Worm (Caenorhabditis elegans) whole organism, L2 larva: ENCODE results near the gene C09F12.2.
A peak's percentile ranks its signal among the peaks of the same experiment; 100 is the strongest.

Experiments used
- C34F6.9 ChIP-seq: fragments of 150-350 bp; optimal IDR thresholded peaks from 2 replicates; lab custom pipeline; 2014; ENCODE audit warnings: missing biosample characterization, missing genetic modification characterization
- R02D3.7 ChIP-seq: fragments of 150-350 bp; optimal IDR thresholded peaks from 2 replicates; lab custom pipeline; 2014; ENCODE audit warnings: missing biosample characterization, missing genetic modification characterization
- Y55F3AM.14 ChIP-seq: fragments of 200-800 bp; sonication (Bioruptor generic); optimal IDR thresholded peaks from 2 replicates; lab custom pipeline; 2018; ENCODE audit warnings: mild to moderate bottlenecking, missing genetic modification characterization, missing compliant biosample characterization
- ZK546.5 ChIP-seq: sonication (generic microtip); optimal IDR thresholded peaks from 2 replicates; lab custom pipeline; 2017; ENCODE audit warnings: missing biosample characterization, missing genetic modification characterization
- alr-1 ChIP-seq: fragments of 150-350 bp; optimal IDR thresholded peaks from 2 replicates; lab custom pipeline; 2014; ENCODE audit warnings: missing biosample characterization, missing genetic modification characterization
- aly-2 ChIP-seq: fragments of 150-350 bp; optimal IDR thresholded peaks from 2 replicates; lab custom pipeline; 2014; ENCODE audit warnings: missing biosample characterization, missing genetic modification characterization
- ama-1 ChIP-seq: fragments of 150-350 bp; optimal IDR thresholded peaks from 2 replicates; lab custom pipeline; 2018; ENCODE audit warnings: inconsistent platforms
- blmp-1 ChIP-seq: sonication (generic microtip); optimal IDR thresholded peaks from 2 replicates; lab custom pipeline; 2017; ENCODE audit warnings: missing genetic modification characterization, mild to moderate bottlenecking, missing compliant biosample characterization, antibody characterized with exemption, moderate library complexity; ENCODE audit not compliant: insufficient read depth
- ceh-16 ChIP-seq: fragments of 150-350 bp; optimal IDR thresholded peaks from 2 replicates; lab custom pipeline; 2014; ENCODE audit warnings: missing biosample characterization, missing genetic modification characterization
- ceh-82 ChIP-seq: fragments of 150-350 bp; optimal IDR thresholded peaks from 2 replicates; lab custom pipeline; 2014; ENCODE audit warnings: missing biosample characterization, missing genetic modification characterization
- crh-2 ChIP-seq: sonication (generic microtip); optimal IDR thresholded peaks from 2 replicates; lab custom pipeline; 2017; ENCODE audit warnings: missing biosample characterization, missing genetic modification characterization
- dmd-4 ChIP-seq: sonication (generic microtip); optimal IDR thresholded peaks from 2 replicates; lab custom pipeline; 2017; ENCODE audit warnings: missing biosample characterization, missing genetic modification characterization
- egl-27 ChIP-seq: sonication (generic microtip); optimal IDR thresholded peaks from 3 replicates; lab custom pipeline; 2017; ENCODE audit warnings: missing biosample characterization, missing genetic modification reagents, missing genetic modification characterization
- elt-1 ChIP-seq: fragments of 150-350 bp; optimal IDR thresholded peaks from 2 replicates; lab custom pipeline; 2014; ENCODE audit warnings: missing biosample characterization, missing genetic modification characterization
- fos-1 ChIP-seq: fragments of 150-350 bp; optimal IDR thresholded peaks from 2 replicates; lab custom pipeline; 2014; ENCODE audit warnings: missing biosample characterization, missing genetic modification characterization
- gmeb-1 ChIP-seq: fragments of 150-350 bp; optimal IDR thresholded peaks from 2 replicates; lab custom pipeline; 2014; ENCODE audit warnings: missing biosample characterization, missing genetic modification characterization
- lin-11 ChIP-seq: fragments of 150-350 bp; sonication (generic microtip); optimal IDR thresholded peaks from 2 replicates; lab custom pipeline; 2014; ENCODE audit warnings: missing biosample characterization, missing genetic modification characterization, inconsistent platforms, mixed read lengths
- lin-13 ChIP-seq: fragments of 150-350 bp; optimal IDR thresholded peaks from 2 replicates; lab custom pipeline; 2014; ENCODE audit warnings: missing biosample characterization, missing genetic modification reagents, missing genetic modification characterization
- lin-39 ChIP-seq: fragments of 150-350 bp; optimal IDR thresholded peaks from 2 replicates; lab custom pipeline; 2014; ENCODE audit warnings: missing biosample characterization, missing genetic modification reagents, missing genetic modification characterization
- lsy-2 ChIP-seq, 2 experiments: fragments of 150-350 bp in 1 of 2; sonication (generic microtip) in 1 of 2; optimal IDR thresholded peaks; 2 replicates each; lab custom pipeline; 2014 to 2017; ENCODE audit warnings: missing biosample characterization in 2 of 2, missing genetic modification characterization in 2 of 2
- mab-5 ChIP-seq: fragments of 150-350 bp; optimal IDR thresholded peaks from 2 replicates; lab custom pipeline; 2014; ENCODE audit warnings: missing biosample characterization, missing genetic modification characterization
- mbf-1 ChIP-seq: sonication (generic microtip); optimal IDR thresholded peaks from 2 replicates; lab custom pipeline; 2017; ENCODE audit warnings: missing biosample characterization, missing genetic modification characterization
- mdl-1 ChIP-seq, 2 experiments: fragments of 150-350 bp in 1 of 2; sonication (generic microtip) in 1 of 2; optimal IDR thresholded peaks; 2 replicates each; lab custom pipeline; 2017; ENCODE audit warnings: missing biosample characterization in 2 of 2, missing genetic modification characterization in 2 of 2
- nhr-11 ChIP-seq: fragments of 150-350 bp; optimal IDR thresholded peaks from 2 replicates; lab custom pipeline; 2014; ENCODE audit warnings: missing biosample characterization, missing genetic modification characterization
- nhr-12 ChIP-seq: fragments of 150-350 bp; optimal IDR thresholded peaks from 2 replicates; lab custom pipeline; 2014; ENCODE audit warnings: missing biosample characterization, missing genetic modification characterization
- nhr-129 ChIP-seq: fragments of 150-350 bp; optimal IDR thresholded peaks from 2 replicates; lab custom pipeline; 2014; ENCODE audit warnings: missing biosample characterization, missing genetic modification characterization
- nhr-21 ChIP-seq: fragments of 150-350 bp; optimal IDR thresholded peaks from 2 replicates; lab custom pipeline; 2014; ENCODE audit warnings: missing biosample characterization, missing genetic modification characterization
- nhr-23 ChIP-seq: fragments of 150-350 bp; optimal IDR thresholded peaks from 2 replicates; lab custom pipeline; 2014; ENCODE audit warnings: missing biosample characterization, missing genetic modification reagents, missing genetic modification characterization
- nhr-237 ChIP-seq: fragments of 150-350 bp; optimal IDR thresholded peaks from 2 replicates; lab custom pipeline; 2014; ENCODE audit warnings: missing biosample characterization, missing genetic modification characterization
- nhr-25 ChIP-seq: fragments of 150-350 bp; sonication (generic microtip); optimal IDR thresholded peaks from 3 replicates; lab custom pipeline; 2014; ENCODE audit warnings: missing biosample characterization, missing genetic modification characterization
- nhr-77 ChIP-seq: fragments of 150-350 bp; optimal IDR thresholded peaks from 2 replicates; lab custom pipeline; 2014; ENCODE audit warnings: missing biosample characterization, missing genetic modification characterization
- peb-1 ChIP-seq: fragments of 150-350 bp; optimal IDR thresholded peaks from 2 replicates; lab custom pipeline; 2014; ENCODE audit warnings: missing biosample characterization, missing genetic modification characterization
- sem-4 ChIP-seq: fragments of 150-350 bp; optimal IDR thresholded peaks from 2 replicates; lab custom pipeline; 2014; ENCODE audit warnings: missing biosample characterization, missing genetic modification reagents, missing genetic modification characterization
- skn-1 ChIP-seq: sonication (generic microtip); optimal IDR thresholded peaks from 2 replicates; lab custom pipeline; 2017; ENCODE audit warnings: missing biosample characterization, missing genetic modification characterization
- sma-3 ChIP-seq: sonication (generic microtip); optimal IDR thresholded peaks from 2 replicates; lab custom pipeline; 2016; ENCODE audit warnings: missing genetic modification reagents, missing genetic modification characterization, missing compliant biosample characterization
- sma-9 ChIP-seq, 2 experiments: fragments of 150-350 bp in 1 of 2; sonication (generic microtip) in 1 of 2; optimal IDR thresholded peaks; 2 replicates each; lab custom pipeline; 2014 to 2016; ENCODE audit warnings: missing genetic modification characterization in 2 of 2, mild to moderate bottlenecking in 1 of 2, missing biosample characterization in 1 of 2, missing compliant biosample characterization in 1 of 2, missing genetic modification reagents in 1 of 2, moderate library complexity in 1 of 2
- snpc-4 ChIP-seq: fragments of 150-350 bp; optimal IDR thresholded peaks from 2 replicates; lab custom pipeline; 2014; ENCODE audit warnings: missing biosample characterization, missing genetic modification characterization
- unc-39 ChIP-seq: fragments of 150-350 bp; optimal IDR thresholded peaks from 2 replicates; lab custom pipeline; 2014; ENCODE audit warnings: missing biosample characterization, missing genetic modification characterization
- unc-55 ChIP-seq: fragments of 150-350 bp; sonication (generic microtip); optimal IDR thresholded peaks from 3 replicates; lab custom pipeline; 2014; ENCODE audit warnings: missing biosample characterization, missing genetic modification reagents, missing genetic modification characterization
- unc-62 ChIP-seq: fragments of 150-350 bp; optimal IDR thresholded peaks from 2 replicates; lab custom pipeline; 2014; ENCODE audit warnings: missing biosample characterization, missing genetic modification reagents, missing genetic modification characterization
- zag-1 ChIP-seq: fragments of 150-350 bp; optimal IDR thresholded peaks from 2 replicates; lab custom pipeline; 2014; ENCODE audit warnings: missing biosample characterization, missing genetic modification characterization
- ztf-1 ChIP-seq: fragments of 200-800 bp; sonication (Bioruptor generic); conservative IDR thresholded peaks from 2 replicates; pipeline ENCODE4 v1.3.6; 2022; ENCODE audit warnings: missing genetic modification characterization, missing compliant biosample characterization
- ztf-4 ChIP-seq: fragments of 150-350 bp; optimal IDR thresholded peaks from 2 replicates; lab custom pipeline; 2014; ENCODE audit warnings: missing biosample characterization, missing genetic modification characterization

C09F12.2 gene

DNA sequence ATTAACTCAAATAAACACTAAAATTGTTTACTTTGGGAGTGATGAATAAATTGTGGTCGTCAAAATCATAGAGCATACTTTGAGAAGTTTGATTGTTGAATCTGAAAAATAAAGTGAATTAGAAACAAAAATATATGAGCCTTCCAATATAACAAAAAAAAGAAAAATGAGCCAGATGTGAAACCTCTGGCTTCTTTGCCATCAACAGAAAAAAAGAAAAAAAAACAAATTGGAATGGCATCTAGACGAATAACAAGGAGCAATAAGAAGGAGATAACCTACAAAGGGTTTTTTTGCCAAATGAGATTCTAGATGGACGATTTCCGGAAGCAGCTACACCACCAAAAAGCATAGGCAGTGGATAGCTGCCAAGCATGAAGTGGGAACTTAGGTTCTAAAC, 43.1 kb upstream of the C09F12.2 start, which contains the start of gene F58A3.4:
Gene F58A3.4 (minus strand): TSS at position 101 of the 400 bp plus-strand sequence.
- TF ChIP-seq aly-2 (tag; lab: Kevin White, UChicago) (no peak), sem-4 (tag; lab: Kevin White, UChicago) (no peak), nhr-12 (tag; lab: Kevin White, UChicago) (no peak), unc-39 (tag; lab: Kevin White, UChicago) (no peak), egl-27 (tag; lab: Kevin White, UChicago) (no peak), C34F6.9 (no peak), crh-2 (tag; lab: Kevin White, UChicago) (no peak), nhr-11 (tag; lab: Kevin White, UChicago) (no peak), mab-5 (tag; lab: Kevin White, UChicago) (no peak), sma-9 (GFP tag; optimal IDR thresholded peaks at IDR 0.05; lab: Kevin White, UChicago) (no peak), sma-9 (tag; optimal IDR thresholded peaks at IDR 0.05; lab: Kevin White, UChicago) (no peak), dmd-4 (tag; lab: Kevin White, UChicago) (no peak), lin-13 (GFP tag; lab: Kevin White, UChicago) (no peak), blmp-1 (tag; lab: Kevin White, UChicago) (no peak), mdl-1 (tag; optimal IDR thresholded peaks at IDR 0.05; lab: Kevin White, UChicago) (no peak), fos-1 (tag; lab: Kevin White, UChicago) (no peak), nhr-23 (tag; lab: Kevin White, UChicago) (no peak), lin-11 (tag; lab: Kevin White, UChicago) (no peak), nhr-21 (tag; lab: Kevin White, UChicago) (no peak), ztf-4 (tag; lab: Kevin White, UChicago) (no peak)

DNA sequence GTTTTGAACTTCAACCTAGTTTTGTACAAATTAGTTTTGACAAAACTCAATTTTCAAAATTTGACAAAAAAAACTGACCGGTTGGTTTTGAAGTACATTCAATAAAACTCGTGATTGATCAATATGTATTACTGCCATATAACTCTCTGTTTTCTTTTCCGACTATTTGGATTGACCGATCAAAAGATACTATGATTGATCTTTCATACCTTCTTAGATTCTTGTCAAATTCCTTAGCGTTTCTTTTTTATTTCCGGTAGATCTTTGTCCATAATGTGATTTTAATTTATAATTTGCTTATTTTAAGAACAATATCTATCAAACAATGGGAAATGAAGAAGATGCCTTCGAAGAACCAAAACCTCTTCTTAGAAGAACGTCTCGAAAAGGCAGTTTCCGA, 41.4 kb upstream of the C09F12.2 start, which contains the start of gene F58A3.3:
Gene F58A3.3 (plus strand): TSS at position 301 of the 400 bp plus-strand sequence.
- TF ChIP-seq sem-4 (tag; lab: Kevin White, UChicago), result no peak
- TF ChIP-seq crh-2 (tag; lab: Kevin White, UChicago), result no peak
- no peak for TF ChIP-seq blmp-1 (tag; lab: Kevin White, UChicago)
- TF ChIP-seq ama-1 (lab: Kevin White, UChicago), result no peak
- no peak for TF ChIP-seq lin-11 (tag; lab: Kevin White, UChicago)
- TF ChIP-seq ztf-1 (GFP tag; lab: Robert Waterston, UW), result no peak
- no peak for TF ChIP-seq C34F6.9
- TF ChIP-seq lin-39 (tag; lab: Kevin White, UChicago), result no peak
- TF ChIP-seq Y55F3AM.14, result no peak
- TF ChIP-seq skn-1 (tag; lab: Kevin White, UChicago), result no peak
- no peak for TF ChIP-seq elt-1 (tag; lab: Kevin White, UChicago)
- TF ChIP-seq nhr-21 (tag; lab: Kevin White, UChicago), result no peak
- TF ChIP-seq mdl-1 (tag; optimal IDR thresholded peaks at IDR 0.05; lab: Kevin White, UChicago), result no peak

DNA sequence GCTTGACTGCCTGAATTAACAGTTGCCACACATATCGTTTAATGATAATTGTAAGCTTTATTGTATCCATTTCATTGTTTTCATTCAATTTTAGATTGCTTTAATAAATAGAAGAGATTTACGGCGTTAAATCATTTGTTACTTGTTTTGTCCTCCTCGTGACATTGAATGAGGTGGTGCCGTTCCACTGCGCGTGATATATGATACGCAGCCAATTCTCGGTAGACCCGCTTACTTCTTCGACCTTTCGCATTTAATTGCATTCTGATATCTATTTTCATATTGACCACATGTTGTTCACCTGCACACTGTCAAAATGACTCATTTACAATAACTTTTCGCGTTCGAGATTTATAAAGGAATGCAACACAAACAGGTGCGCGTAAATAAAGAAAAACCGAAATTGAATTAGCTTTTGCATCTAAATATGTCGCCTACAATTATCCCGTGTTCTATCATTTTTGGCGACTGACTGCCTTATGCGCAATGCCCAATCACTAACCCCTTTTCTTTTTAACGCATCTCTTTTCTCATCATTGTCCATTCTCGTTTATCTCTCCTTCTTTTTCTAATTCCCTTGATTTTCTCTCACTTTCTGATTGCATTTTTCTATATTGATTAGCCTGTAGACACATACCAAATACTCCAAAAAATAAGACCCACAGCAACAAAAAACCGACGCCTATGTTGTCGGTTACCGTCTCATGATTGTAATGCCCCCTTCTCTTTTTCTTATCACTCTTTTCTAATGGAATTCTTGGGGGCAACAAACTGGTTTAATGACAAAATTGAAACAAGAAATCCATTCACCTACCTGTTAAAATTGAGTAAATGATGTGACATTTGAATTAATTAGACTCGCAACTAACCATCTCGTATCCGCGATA, 39.1 kb upstream of the C09F12.2 start:
- TF ChIP-seq sem-4 (tag; lab: Kevin White, UChicago), result no peak
- no peak for TF ChIP-seq ztf-4 (tag; lab: Kevin White, UChicago)
- no peak for TF ChIP-seq nhr-11 (tag; lab: Kevin White, UChicago)
- no peak for TF ChIP-seq nhr-77
- peak; percentile 35 for TF ChIP-seq egl-27 (tag; lab: Kevin White, UChicago)
- no peak for TF ChIP-seq ceh-16 (tag; lab: Kevin White, UChicago)
- TF ChIP-seq unc-62 (GFP tag; lab: Kevin White, UChicago), result peak; percentile 1
- no peak for TF ChIP-seq mab-5 (tag; lab: Kevin White, UChicago)
- TF ChIP-seq nhr-129, result peak; percentile 0
- no peak for TF ChIP-seq mbf-1 (tag; lab: Kevin White, UChicago)
- no peak for TF ChIP-seq zag-1 (tag; lab: Kevin White, UChicago)
- no peak for TF ChIP-seq mdl-1 (tag; optimal IDR thresholded peaks at IDR 0.05; lab: Kevin White, UChicago)
- TF ChIP-seq skn-1 (tag; lab: Kevin White, UChicago), result no peak
- no peak for TF ChIP-seq lin-39 (tag; lab: Kevin White, UChicago)
- peak; percentile 4 for TF ChIP-seq nhr-21 (tag; lab: Kevin White, UChicago)
- no peak for TF ChIP-seq unc-55 (GFP tag; lab: Kevin White, UChicago)
- TF ChIP-seq peb-1 (tag; lab: Kevin White, UChicago), result no peak
- TF ChIP-seq ceh-82, result no peak
- no peak for TF ChIP-seq dmd-4 (tag; lab: Kevin White, UChicago)
- TF ChIP-seq gmeb-1 (tag; lab: Kevin White, UChicago), result peak; percentile 29
- no peak for TF ChIP-seq lin-13 (GFP tag; lab: Kevin White, UChicago)
- TF ChIP-seq sma-3, result peak; percentile 20
- TF ChIP-seq R02D3.7 (tag; lab: Kevin White, UChicago), result no peak
- TF ChIP-seq nhr-25 (tag; lab: Kevin White, UChicago), result peak; percentile 43
- no peak for TF ChIP-seq alr-1 (tag; lab: Kevin White, UChicago)
- TF ChIP-seq ZK546.5 (tag; lab: Kevin White, UChicago), result no peak
- no peak for TF ChIP-seq crh-2 (tag; lab: Kevin White, UChicago)
- no peak for TF ChIP-seq aly-2 (tag; lab: Kevin White, UChicago)
- no peak for TF ChIP-seq lin-11 (tag; lab: Kevin White, UChicago)
- TF ChIP-seq elt-1 (tag; lab: Kevin White, UChicago), result no peak
- TF ChIP-seq nhr-23 (tag; lab: Kevin White, UChicago), result no peak
- TF ChIP-seq lsy-2 (tag; optimal IDR thresholded peaks at IDR 0.05; lab: Kevin White, UChicago), result no peak
- TF ChIP-seq blmp-1 (tag; lab: Kevin White, UChicago), result peak; percentile 21
- TF ChIP-seq nhr-237 (tag; lab: Kevin White, UChicago), result no peak
- TF ChIP-seq snpc-4 (tag; lab: Kevin White, UChicago), result no peak
- no peak for TF ChIP-seq nhr-12 (tag; lab: Kevin White, UChicago)
